Fruit fly (Drosophila melanogaster) whole organism, adult: Measurements from ENCODE around the gene Gclc.

Experiments
- CG14711 ChIP-seq: fragments of 200-800 bp; sonication (Bioruptor generic); optimal IDR thresholded peaks from 2 replicates; lab custom pipeline; 2018; ENCODE audit warnings: missing biosample characterization, mild to moderate bottlenecking, missing genetic modification characterization, moderate library complexity
- CG1620 ChIP-seq: fragments of 200-800 bp; sonication (Bioruptor generic); optimal IDR thresholded peaks from 2 replicates; lab custom pipeline; 2016; ENCODE audit warnings: missing biosample characterization, missing genetic modification characterization
- CG7101 ChIP-seq: fragments of 200-800 bp; sonication (Bioruptor generic); optimal IDR thresholded peaks from 2 replicates; lab custom pipeline; 2018; ENCODE audit warnings: missing biosample characterization, mild to moderate bottlenecking, missing genetic modification characterization, moderate library complexity
- Clk ChIP-seq: fragments of 200-800 bp; sonication (Bioruptor generic); optimal IDR thresholded peaks from 2 replicates; lab custom pipeline; 2017; ENCODE audit warnings: missing biosample characterization, missing genetic modification characterization
- Hr96 ChIP-seq: fragments of 200-800 bp; sonication (Bioruptor generic); optimal IDR thresholded peaks from 2 replicates; lab custom pipeline; 2016; ENCODE audit warnings: missing biosample characterization, missing genetic modification characterization
- cnc ChIP-seq, 2 experiments: fragments of >200 bp; optimal IDR thresholded peaks; 2 replicates each; lab custom pipeline; 2017
- kay ChIP-seq: fragments of 200-800 bp; sonication (Bioruptor generic); peaks from one replicate; lab custom pipeline; 2016; ENCODE audit warnings: missing biosample characterization, missing genetic modification characterization, borderline replicate concordance
- tj ChIP-seq: fragments of 200-800 bp; sonication (Bioruptor generic); optimal IDR thresholded peaks from 3 replicates; lab custom pipeline; 2017; ENCODE audit warnings: missing biosample characterization, mild to moderate bottlenecking, missing genetic modification characterization, moderate library complexity

dm6 chrX:8115717-8116311, at the start of gene Gclc:
- TF ChIP-seq Hr96 (GFP tag; lab: Kevin White, UChicago) (no peak), Clk (GFP tag; lab: Kevin White, UChicago) (no peak), CG14711 (tag; lab: Kevin White, UChicago) (no peak), cnc (optimal IDR thresholded peaks at IDR 0.05; lab: Kevin White, UChicago) (no peak), CG1620 (no peak), kay (GFP tag; lab: Kevin White, UChicago) (no peak), CG7101 (tag; lab: Kevin White, UChicago) (no peak), tj (GFP tag; lab: Kevin White, UChicago) (peak; percentile 11)
